Fruit fly (Drosophila melanogaster) whole organism, embryonic: ENCODE results near the gene brn.

ENCODE experiments used
- Bgb ChIP-seq: fragments of 200-800 bp; sonication (Bioruptor generic); IDR thresholded peaks from 2 replicates; pipeline ENCODE4 v1.3.6; 2022; ENCODE audit warnings: missing biosample characterization, missing genetic modification characterization; ENCODE audit not compliant: partially characterized antibody
- C15 ChIP-seq: fragments of 200-800 bp; sonication (Bioruptor generic); IDR thresholded peaks from 3 replicates; pipeline ENCODE4 v1.3.6; 2022; ENCODE audit warnings: missing biosample characterization, missing genetic modification characterization
- CG10654 ChIP-seq: fragments of 200-800 bp; sonication (Bioruptor generic); optimal IDR thresholded peaks from 2 replicates; lab custom pipeline; 2016; ENCODE audit warnings: missing biosample characterization, missing genetic modification characterization
- CG11247 ChIP-seq: fragments of 200-800 bp; sonication (Bioruptor generic); IDR thresholded peaks from 2 replicates; pipeline ENCODE4 v1.3.6; 2022; ENCODE audit warnings: missing biosample characterization, missing genetic modification characterization
- CG12219 ChIP-seq: fragments of 200-800 bp; sonication (Bioruptor generic); optimal IDR thresholded peaks from 3 replicates; lab custom pipeline; 2018; ENCODE audit warnings: missing biosample characterization, mild to moderate bottlenecking, missing genetic modification characterization
- CG15011 ChIP-seq: fragments of 200-800 bp; sonication (Bioruptor generic); optimal IDR thresholded peaks from 3 replicates; lab custom pipeline; 2018; ENCODE audit warnings: missing biosample characterization, mild to moderate bottlenecking, missing genetic modification characterization
- CG15479 ChIP-seq: fragments of 200-800 bp; sonication (Bioruptor generic); optimal IDR thresholded peaks from 3 replicates; lab custom pipeline; 2019; ENCODE audit warnings: missing biosample characterization, mild to moderate bottlenecking, missing genetic modification characterization, moderate library complexity
- CG1603 ChIP-seq: fragments of 200-800 bp; sonication (Bioruptor generic); optimal IDR thresholded peaks from 2 replicates; lab custom pipeline; 2019; ENCODE audit warnings: missing biosample characterization, mild to moderate bottlenecking, missing genetic modification characterization, moderate library complexity
- CG1647 ChIP-seq: fragments of 200-800 bp; sonication (Bioruptor generic); optimal IDR thresholded peaks from 3 replicates; lab custom pipeline; 2016; ENCODE audit warnings: missing biosample characterization, missing genetic modification characterization
- CG17361 ChIP-seq: fragments of 200-800 bp; sonication (Bioruptor generic); IDR thresholded peaks from 3 replicates; pipeline ENCODE4 v1.3.6; 2022; ENCODE audit warnings: missing biosample characterization, missing genetic modification characterization
- CG30431 ChIP-seq: fragments of 200-800 bp; sonication (Bioruptor generic); optimal IDR thresholded peaks from 2 replicates; lab custom pipeline; 2017; ENCODE audit warnings: missing biosample characterization, missing genetic modification characterization
- CG31388 ChIP-seq: fragments of 200-800 bp; sonication (Bioruptor generic); optimal IDR thresholded peaks from 2 replicates; lab custom pipeline; 2016; ENCODE audit warnings: missing biosample characterization, missing genetic modification characterization
- CG3995 ChIP-seq: fragments of 200-800 bp; sonication (Bioruptor generic); optimal IDR thresholded peaks from 3 replicates; lab custom pipeline; 2016; ENCODE audit warnings: missing biosample characterization, missing genetic modification characterization
- CG43689 ChIP-seq: fragments of 200-800 bp; sonication (Bioruptor generic); IDR thresholded peaks from 2 replicates; pipeline ENCODE4 v1.3.6; 2022; ENCODE audit warnings: missing biosample characterization, missing genetic modification characterization
- CG6175 ChIP-seq: fragments of 200-800 bp; sonication (Bioruptor generic); IDR thresholded peaks from 3 replicates; pipeline ENCODE4 v1.3.6; 2022; ENCODE audit warnings: missing biosample characterization, missing genetic modification characterization
- CG6791 ChIP-seq: fragments of 200-800 bp; sonication (Bioruptor generic); IDR thresholded peaks from 3 replicates; pipeline ENCODE4 v1.3.6; 2022; ENCODE audit warnings: missing biosample characterization, missing genetic modification characterization; ENCODE audit not compliant: partially characterized antibody
- CG7786 ChIP-seq: fragments of 200-800 bp; sonication (Bioruptor generic); optimal IDR thresholded peaks from 2 replicates; lab custom pipeline; 2016; ENCODE audit warnings: missing biosample characterization, missing genetic modification characterization
- CG7839 ChIP-seq: fragments of 200-800 bp; sonication (Bioruptor generic); optimal IDR thresholded peaks from 3 replicates; lab custom pipeline; 2018; ENCODE audit warnings: missing biosample characterization, mild to moderate bottlenecking, missing genetic modification characterization, moderate library complexity
- CG8089 ChIP-seq: fragments of 200-800 bp; sonication (Bioruptor generic); optimal IDR thresholded peaks from 3 replicates; lab custom pipeline; 2016; ENCODE audit warnings: missing biosample characterization, missing genetic modification characterization
- CG8359 ChIP-seq: fragments of 200-800 bp; sonication (Bioruptor generic); optimal IDR thresholded peaks from 2 replicates; lab custom pipeline; 2017; ENCODE audit warnings: missing biosample characterization, mild to moderate bottlenecking, missing genetic modification characterization, borderline replicate concordance
- CG9797 ChIP-seq: fragments of 200-800 bp; sonication (Bioruptor generic); optimal IDR thresholded peaks from 3 replicates; lab custom pipeline; 2018; ENCODE audit warnings: missing biosample characterization, mild to moderate bottlenecking, missing genetic modification characterization
- D19B ChIP-seq: fragments of 200-800 bp; sonication (Bioruptor generic); optimal IDR thresholded peaks from 2 replicates; lab custom pipeline; 2017; ENCODE audit warnings: missing biosample characterization, mild to moderate bottlenecking, missing genetic modification characterization
- Dll ChIP-seq: fragments of 200-800 bp; sonication (Bioruptor generic); IDR thresholded peaks from 4 replicates; pipeline ENCODE4 v1.3.6; 2022; ENCODE audit warnings: missing biosample characterization, missing genetic modification characterization; ENCODE audit not compliant: partially characterized antibody
- E2f1 ChIP-seq: fragments of 200-800 bp; sonication (Bioruptor generic); IDR thresholded peaks from 2 replicates; pipeline ENCODE4 v1.3.6; 2022; ENCODE audit warnings: missing biosample characterization, missing genetic modification characterization
- Fer3 ChIP-seq: fragments of 200-800 bp; sonication (Bioruptor generic); optimal IDR thresholded peaks from 2 replicates; lab custom pipeline; 2018; ENCODE audit warnings: missing biosample characterization, mild to moderate bottlenecking, missing genetic modification characterization, moderate library complexity
- HLH54F ChIP-seq: fragments of 200-800 bp; sonication (Bioruptor generic); optimal IDR thresholded peaks from 3 replicates; lab custom pipeline; 2016; ENCODE audit warnings: missing biosample characterization, missing genetic modification characterization
- HmgD ChIP-seq: fragments of 200-800 bp; sonication (Bioruptor generic); optimal IDR thresholded peaks from 3 replicates; lab custom pipeline; 2016; ENCODE audit warnings: missing biosample characterization, missing genetic modification characterization
- HmgZ ChIP-seq: fragments of 200-800 bp; sonication (Bioruptor generic); optimal IDR thresholded peaks from 2 replicates; lab custom pipeline; 2018; ENCODE audit warnings: missing biosample characterization, mild to moderate bottlenecking, missing genetic modification characterization
- Jarid2 ChIP-seq: fragments of 200-800 bp; sonication (Bioruptor generic); optimal IDR thresholded peaks from 3 replicates; lab custom pipeline; 2017; ENCODE audit warnings: mild to moderate bottlenecking, missing biosample characterization, missing genetic modification reagents, missing genetic modification characterization
- Myb ChIP-seq: fragments of 200-800 bp; sonication (Bioruptor generic); optimal IDR thresholded peaks from 2 replicates; lab custom pipeline; 2016; ENCODE audit warnings: missing biosample characterization, missing genetic modification characterization
- Nf-YA ChIP-seq: fragments of 200-800 bp; sonication (Bioruptor generic); IDR thresholded peaks from 2 replicates; pipeline ENCODE4 v1.3.6; 2022; ENCODE audit warnings: missing biosample characterization, missing genetic modification characterization
- PHDP ChIP-seq: fragments of 200-800 bp; sonication (Bioruptor generic); optimal IDR thresholded peaks from 3 replicates; lab custom pipeline; 2018; ENCODE audit warnings: missing biosample characterization, mild to moderate bottlenecking, missing genetic modification characterization, moderate library complexity
- cwo ChIP-seq: fragments of 200-800 bp; sonication (Bioruptor generic); optimal IDR thresholded peaks from 3 replicates; lab custom pipeline; 2017; ENCODE audit warnings: missing biosample characterization, missing genetic modification characterization, mild to moderate bottlenecking, moderate library complexity, missing genetic modification reagents
- da ChIP-seq: fragments of 200-800 bp; sonication (Bioruptor generic); optimal IDR thresholded peaks from 2 replicates; lab custom pipeline; 2016; ENCODE audit warnings: missing biosample characterization, missing genetic modification characterization
- dati ChIP-seq: fragments of 200-800 bp; sonication (Bioruptor generic); IDR thresholded peaks from 2 replicates; pipeline ENCODE4 v1.3.6; 2022; ENCODE audit warnings: missing biosample characterization, missing genetic modification characterization
- dpn ChIP-seq, 2 experiments: fragments of 200-800 bp; sonication (Bioruptor generic); optimal IDR thresholded peaks; 3 replicates each; lab custom pipeline; 2016; ENCODE audit warnings: missing biosample characterization in 2 of 2, missing genetic modification characterization in 2 of 2
- gsb-n ChIP-seq: fragments of 200-800 bp; sonication (Bioruptor generic); optimal IDR thresholded peaks from 3 replicates; lab custom pipeline; 2018; ENCODE audit warnings: missing biosample characterization, mild to moderate bottlenecking, missing genetic modification characterization
- jumu ChIP-seq: fragments of 200-800 bp; sonication (Bioruptor generic); optimal IDR thresholded peaks from 3 replicates; lab custom pipeline; 2016; ENCODE audit warnings: missing biosample characterization, missing genetic modification characterization
- lmd ChIP-seq: fragments of 200-800 bp; sonication (Bioruptor generic); IDR thresholded peaks from 2 replicates; pipeline ENCODE4 v1.3.6; 2022; ENCODE audit warnings: missing biosample characterization, missing genetic modification characterization
- luna ChIP-seq: fragments of 200-800 bp; sonication (Bioruptor generic); optimal IDR thresholded peaks from 2 replicates; lab custom pipeline; 2016; ENCODE audit warnings: missing biosample characterization, missing genetic modification characterization
- odd ChIP-seq: fragments of 200-800 bp; sonication (Bioruptor generic); optimal IDR thresholded peaks from 2 replicates; lab custom pipeline; 2017; ENCODE audit warnings: missing biosample characterization, mild to moderate bottlenecking, missing genetic modification characterization
- phol ChIP-seq: fragments of 200-800 bp; sonication (Bioruptor generic); optimal IDR thresholded peaks from 3 replicates; lab custom pipeline; 2018; ENCODE audit warnings: missing biosample characterization, mild to moderate bottlenecking, missing genetic modification characterization, moderate library complexity
- prd ChIP-seq, 3 experiments: fragments of >200 bp in 2 of 3; fragments of 200-800 bp in 1 of 3; sonication (Bioruptor generic) in 1 of 3; optimal IDR thresholded peaks in 2 of 3; IDR thresholded peaks in 1 of 3; 2 replicates in 2 of 3; 3 replicates in 1 of 3; pipeline versions ENCODE4 v1.3.6 to Lab custom; 2017 to 2022; ENCODE audit warnings: missing biosample characterization in 1 of 3, missing genetic modification characterization in 1 of 3
- pros ChIP-seq: fragments of 200-800 bp; sonication (Bioruptor generic); optimal IDR thresholded peaks from 3 replicates; lab custom pipeline; 2019; ENCODE audit warnings: missing biosample characterization, mild to moderate bottlenecking, missing genetic modification characterization, moderate library complexity
- row ChIP-seq: fragments of 200-800 bp; sonication (Bioruptor generic); IDR thresholded peaks from 3 replicates; pipeline ENCODE4 v1.3.6; 2022; ENCODE audit warnings: missing biosample characterization, missing genetic modification characterization
- sens ChIP-seq: fragments of 200-800 bp; sonication (Bioruptor generic); peaks from one replicate; lab custom pipeline; 2016; ENCODE audit warnings: missing biosample characterization, missing genetic modification characterization
- sob ChIP-seq: fragments of 200-800 bp; sonication (Bioruptor generic); IDR thresholded peaks from 2 replicates; pipeline ENCODE4 v1.3.6; 2022; ENCODE audit warnings: missing biosample characterization, missing genetic modification characterization
- ssp ChIP-seq: fragments of 200-800 bp; sonication (Bioruptor generic); IDR thresholded peaks from 2 replicates; pipeline ENCODE4 v1.3.6; 2022; ENCODE audit warnings: missing biosample characterization, missing genetic modification characterization
- trem ChIP-seq: fragments of 200-800 bp; optimal IDR thresholded peaks from 3 replicates; lab custom pipeline; 2019; ENCODE audit warnings: missing biosample characterization, mild to moderate bottlenecking, missing genetic modification characterization, moderate library complexity
- tup ChIP-seq: fragments of 200-800 bp; sonication (Bioruptor generic); optimal IDR thresholded peaks from 2 replicates; lab custom pipeline; 2016; ENCODE audit warnings: missing biosample characterization, mild to moderate bottlenecking, missing genetic modification characterization, moderate library complexity
- wor ChIP-seq: fragments of 200-800 bp; sonication (Bioruptor generic); IDR thresholded peaks from 2 replicates; pipeline ENCODE4 v1.3.6; 2022; ENCODE audit warnings: missing biosample characterization, missing genetic modification characterization

Gene brn

DNA sequence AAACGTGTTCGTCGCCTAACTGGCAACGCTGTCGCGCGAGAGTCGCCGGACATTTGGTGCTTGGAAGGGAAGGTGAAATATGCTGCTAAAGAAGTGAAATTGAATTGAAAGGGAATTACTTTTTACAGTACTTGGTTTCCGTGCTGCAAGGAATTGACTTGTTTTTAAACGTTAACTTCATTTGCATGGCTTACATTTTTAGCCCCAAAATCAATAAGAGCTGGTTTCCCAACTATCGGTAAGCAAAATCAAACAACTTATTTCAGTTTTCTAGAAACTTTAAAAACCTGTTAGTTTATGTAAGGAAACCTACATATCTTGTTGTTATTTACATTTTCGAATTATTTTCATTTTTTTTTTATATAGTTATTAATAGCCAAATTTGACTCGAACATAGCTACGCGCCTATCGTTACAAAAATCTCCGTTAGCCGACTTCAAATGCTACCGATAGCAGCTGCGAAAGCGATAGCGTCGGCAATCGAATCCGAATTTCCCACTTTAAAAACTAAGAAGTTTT is 9.6 kb downstream of the brn start, which contains the start of the genes dgt4 and Nsun2 (continued):
- TF ChIP-seq cwo (no peak), gsb-n (tag; lab: Kevin White, UChicago) (no peak), tup (GFP tag; lab: Kevin White, UChicago) (no peak), CG8359 (GFP tag; lab: Kevin White, UChicago) (no peak), Dll (GFP tag; lab: Robert Waterston, UW) (peak; percentile 72; the same call in 3 of the 4 replicates), odd (GFP tag; lab: Kevin White, UChicago) (no peak), ssp (no peak), C15 (GFP tag; lab: Robert Waterston, UW) (no peak), Jarid2 (GFP tag; lab: Kevin White, UChicago) (no peak), lmd (GFP tag; lab: Robert Waterston, UW) (no peak), HLH54F (GFP tag; lab: Kevin White, UChicago) (peak; percentile 14), phol (tag; lab: Kevin White, UChicago) (peak; percentile 25), Fer3 (tag; lab: Kevin White, UChicago) (no peak), CG6791 (GFP tag; lab: Robert Waterston, UW) (0 out of 3 replicates have a peak, but pooled peaks have one; percentile 50), CG17361 (GFP tag; lab: Robert Waterston, UW) (no peak; the same call in 2 of the 3 replicates), da (GFP tag; lab: Kevin White, UChicago) (no peak), CG31388 (GFP tag; lab: Kevin White, UChicago) (no peak), CG11247 (GFP tag; lab: Robert Waterston, UW) (no peak), CG1603 (peak; percentile 40), Myb (GFP tag; lab: Kevin White, UChicago) (peak; percentile 31), dpn (GFP tag; optimal IDR thresholded peaks at IDR 0.05; lab: Kevin White, UChicago) (peak; percentile 0 to 7), Nf-YA (GFP tag; lab: Robert Waterston, UW) (no peak), luna (GFP tag; lab: Kevin White, UChicago) (no peak), sens (GFP tag; lab: Kevin White, UChicago) (peak; percentile 62), trem (tag; lab: Kevin White, UChicago) (peak; percentile 21), wor (GFP tag; lab: Robert Waterston, UW) (no peak), CG10654 (no peak), CG30431 (GFP tag; lab: Kevin White, UChicago) (no peak), prd (optimal IDR thresholded peaks at IDR 0.05; lab: Kevin White, UChicago) (no peak), prd (GFP tag; IDR thresholded peaks at IDR 0.05; lab: Robert Waterston, UW) (peak; percentile 27; the same call in 1 of the 3 replicates), E2f1 (GFP tag; lab: Robert Waterston, UW) (no peak), CG7786 (GFP tag; lab: Kevin White, UChicago) (no peak), CG9797 (GFP tag; lab: Kevin White, UChicago) (no peak), CG15479 (GFP tag; lab: Kevin White, UChicago) (no peak), D19B (GFP tag; lab: Kevin White, UChicago) (no peak), dati (no peak), Bgb (GFP tag; lab: Robert Waterston, UW) (peak; percentile 59), CG1647 (no peak), sob (GFP tag; lab: Robert Waterston, UW) (no peak), HmgD (GFP tag; lab: Kevin White, UChicago) (no peak), PHDP (no peak), jumu (GFP tag; lab: Kevin White, UChicago) (peak; percentile 24), CG43689 (GFP tag; lab: Robert Waterston, UW) (no peak), CG7839 (tag; lab: Kevin White, UChicago) (no peak), CG3995 (peak; percentile 21), CG8089 (GFP tag; lab: Kevin White, UChicago) (no peak), CG12219 (GFP tag; lab: Kevin White, UChicago) (no peak), row (peak; percentile 49), CG6175 (GFP tag; lab: Robert Waterston, UW) (no peak), pros (GFP tag; lab: Kevin White, UChicago) (no peak), CG15011 (no peak), HmgZ (no peak)
